Worm (Caenorhabditis elegans) whole organism, L4/young adult: Measurements from ENCODE around the gene anmt-2.

Source experiments
- W03F9.2 ChIP-seq: fragments of 150-350 bp; optimal IDR thresholded peaks from 2 replicates; lab custom pipeline; 2014; ENCODE audit warnings: missing biosample characterization, missing genetic modification characterization
- him-1 ChIP-seq: sonication (generic microtip); optimal IDR thresholded peaks from 2 replicates; lab custom pipeline; 2016; ENCODE audit warnings: missing genotype, missing genetic modification reagents, missing genetic modification characterization, missing compliant biosample characterization

DNA sequence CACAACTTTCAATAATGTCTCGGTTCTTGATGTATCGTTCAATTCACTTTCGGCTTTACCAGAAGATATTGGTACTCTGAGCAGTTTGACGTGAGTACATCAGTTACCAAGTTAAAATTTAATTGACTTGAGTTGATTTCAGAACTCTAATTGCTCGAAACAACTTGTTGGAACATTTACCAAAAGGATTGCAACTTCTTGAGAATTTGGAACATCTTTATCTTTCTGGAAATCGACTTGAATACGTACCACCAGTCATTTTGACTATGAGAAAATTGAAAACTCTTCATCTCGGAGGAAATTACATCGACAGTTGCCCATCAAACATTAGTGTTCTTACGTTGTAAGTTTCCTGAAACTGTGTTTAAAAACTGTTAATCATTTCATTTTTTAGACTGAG is 10.8 kb downstream of the anmt-2 start:
- TF ChIP-seq him-1 (tag; lab: Kevin White, UChicago): no peak
- TF ChIP-seq W03F9.2: no peak
